Fruit fly (Drosophila melanogaster) whole organism, embryonic: Measurements from ENCODE around the gene CG17744.

Experiments used
- Ada2b ChIP-seq: fragments of 200-800 bp; sonication (Bioruptor generic); IDR thresholded peaks from 2 replicates; pipeline ENCODE4 v1.3.6; 2022; ENCODE audit warnings: missing biosample characterization, missing genetic modification characterization
- BEAF-32 ChIP-seq: fragments of 200-800 bp; sonication (Bioruptor generic); optimal IDR thresholded peaks from 3 replicates; lab custom pipeline; 2017; ENCODE audit warnings: missing biosample characterization, missing genetic modification characterization, mild to moderate bottlenecking, moderate library complexity, missing genetic modification reagents
- Blimp-1 ChIP-seq: fragments of 200-800 bp; sonication (Bioruptor generic); optimal IDR thresholded peaks from 3 replicates; lab custom pipeline; 2018; ENCODE audit warnings: missing biosample characterization, missing genetic modification characterization, mild to moderate bottlenecking, moderate library complexity, missing genetic modification reagents
- CG10565 ChIP-seq: fragments of 200-800 bp; sonication (Bioruptor generic); optimal IDR thresholded peaks from 3 replicates; lab custom pipeline; 2016; ENCODE audit warnings: missing biosample characterization, mild to moderate bottlenecking, missing genetic modification characterization
- CG13624 ChIP-seq: fragments of 200-800 bp; sonication (Bioruptor generic); optimal IDR thresholded peaks from 2 replicates; lab custom pipeline; 2016; ENCODE audit warnings: missing biosample characterization, missing genetic modification characterization
- CG2875 ChIP-seq: fragments of 200-800 bp; sonication (Bioruptor generic); optimal IDR thresholded peaks from 2 replicates; lab custom pipeline; 2017; ENCODE audit warnings: missing biosample characterization, mild to moderate bottlenecking, missing genetic modification characterization, missing genetic modification reagents
- CG31365 ChIP-seq: fragments of 200-800 bp; sonication (Bioruptor generic); optimal IDR thresholded peaks from 2 replicates; lab custom pipeline; 2018; ENCODE audit warnings: missing biosample characterization, mild to moderate bottlenecking, missing genetic modification characterization
- CG33557 ChIP-seq: fragments of 200-800 bp; sonication (Bioruptor generic); optimal IDR thresholded peaks from 2 replicates; lab custom pipeline; 2019; ENCODE audit warnings: missing biosample characterization, mild to moderate bottlenecking, missing genetic modification characterization, moderate library complexity
- CG34376 ChIP-seq: fragments of 200-800 bp; sonication (Bioruptor generic); optimal IDR thresholded peaks from 2 replicates; lab custom pipeline; 2018; ENCODE audit warnings: missing biosample characterization, mild to moderate bottlenecking, missing genetic modification characterization
- CG4360 ChIP-seq: fragments of 200-800 bp; sonication (Bioruptor generic); IDR thresholded peaks from 2 replicates; pipeline ENCODE4 v1.3.6; 2022; ENCODE audit warnings: missing biosample characterization, missing genetic modification characterization
- CG4404 ChIP-seq: fragments of 200-800 bp; sonication (Bioruptor generic); IDR thresholded peaks from 2 replicates; pipeline ENCODE4 v1.3.6; 2022; ENCODE audit warnings: missing biosample characterization, missing genetic modification characterization
- CG4854 ChIP-seq: fragments of 200-800 bp; sonication (Bioruptor generic); optimal IDR thresholded peaks from 2 replicates; lab custom pipeline; 2016; ENCODE audit warnings: missing biosample characterization, missing genetic modification characterization, inconsistent platforms
- CG6254 ChIP-seq: fragments of 200-800 bp; sonication (Bioruptor generic); optimal IDR thresholded peaks from 3 replicates; lab custom pipeline; 2017; ENCODE audit warnings: mild to moderate bottlenecking, missing biosample characterization, missing genetic modification reagents, missing genetic modification characterization
- CG6683 ChIP-seq: fragments of 200-800 bp; sonication (Bioruptor generic); optimal IDR thresholded peaks from 2 replicates; lab custom pipeline; 2017; ENCODE audit warnings: missing biosample characterization, mild to moderate bottlenecking, missing genetic modification characterization, missing genetic modification reagents
- CG6854 ChIP-seq: fragments of 200-800 bp; sonication (Bioruptor generic); optimal IDR thresholded peaks from 3 replicates; lab custom pipeline; 2017; ENCODE audit warnings: missing biosample characterization, mild to moderate bottlenecking, missing genetic modification characterization
- CG9437 ChIP-seq: fragments of 200-800 bp; sonication (Bioruptor generic); optimal IDR thresholded peaks from 2 replicates; lab custom pipeline; 2018; ENCODE audit warnings: missing biosample characterization, mild to moderate bottlenecking, missing genetic modification characterization
- CG9727 ChIP-seq: fragments of 200-800 bp; sonication (Bioruptor generic); optimal IDR thresholded peaks from 3 replicates; lab custom pipeline; 2017; ENCODE audit warnings: missing biosample characterization, mild to moderate bottlenecking, missing genetic modification characterization
- CG9817 ChIP-seq: fragments of 200-800 bp; sonication (Bioruptor generic); optimal IDR thresholded peaks from 2 replicates; lab custom pipeline; 2018; ENCODE audit warnings: missing biosample characterization, mild to moderate bottlenecking, missing genetic modification characterization, moderate library complexity
- CTCF ChIP-seq: fragments of 200-800 bp; sonication (Bioruptor generic); optimal IDR thresholded peaks from 2 replicates; lab custom pipeline; 2017; ENCODE audit warnings: missing biosample characterization, mild to moderate bottlenecking, missing genetic modification characterization, moderate library complexity
- Camta ChIP-seq: fragments of 200-800 bp; sonication (Bioruptor generic); optimal IDR thresholded peaks from 2 replicates; lab custom pipeline; 2016; ENCODE audit warnings: missing biosample characterization, missing genetic modification characterization
- Deaf1 ChIP-seq: fragments of 200-800 bp; optimal IDR thresholded peaks from 3 replicates; lab custom pipeline; 2019; ENCODE audit warnings: missing biosample characterization, mild to moderate bottlenecking, missing genetic modification characterization, moderate library complexity
- ERR ChIP-seq: fragments of 200-800 bp; sonication (Bioruptor generic); optimal IDR thresholded peaks from 2 replicates; lab custom pipeline; 2016; ENCODE audit warnings: missing biosample characterization, missing genetic modification characterization
- HLH3B ChIP-seq: fragments of 200-800 bp; sonication (Bioruptor generic); IDR thresholded peaks from 2 replicates; pipeline ENCODE4 v1.3.6; 2022; ENCODE audit warnings: missing biosample characterization, missing genetic modification characterization
- Hey ChIP-seq: fragments of 200-800 bp; sonication (Bioruptor generic); optimal IDR thresholded peaks from 3 replicates; lab custom pipeline; 2018; ENCODE audit warnings: missing biosample characterization, mild to moderate bottlenecking, missing genetic modification characterization
- Mes4 ChIP-seq: fragments of 200-800 bp; sonication (Bioruptor generic); optimal IDR thresholded peaks from 2 replicates; lab custom pipeline; 2016; ENCODE audit warnings: missing biosample characterization, missing genetic modification characterization
- NC2β ChIP-seq: fragments of 200-800 bp; sonication (Bioruptor generic); optimal IDR thresholded peaks from 2 replicates; lab custom pipeline; 2016; ENCODE audit warnings: missing biosample characterization, missing genetic modification characterization
- Oli ChIP-seq: fragments of 200-800 bp; sonication (Bioruptor generic); optimal IDR thresholded peaks from 2 replicates; lab custom pipeline; 2018; ENCODE audit warnings: missing biosample characterization, mild to moderate bottlenecking, missing genetic modification characterization, moderate library complexity
- Ravus ChIP-seq: fragments of 200-800 bp; sonication (Bioruptor generic); IDR thresholded peaks from 2 replicates; pipeline ENCODE4 v1.3.6; 2022; ENCODE audit warnings: missing biosample characterization, missing genetic modification characterization
- Six4 ChIP-seq: fragments of 200-800 bp; sonication (Bioruptor generic); optimal IDR thresholded peaks from 2 replicates; lab custom pipeline; 2016; ENCODE audit warnings: missing biosample characterization, missing genetic modification characterization
- ase ChIP-seq: fragments of 200-800 bp; sonication (Bioruptor generic); IDR thresholded peaks from 3 replicates; pipeline ENCODE4 v1.3.6; 2022; ENCODE audit warnings: missing biosample characterization, missing genetic modification characterization
- bowl ChIP-seq: fragments of 200-800 bp; sonication (Bioruptor generic); IDR thresholded peaks from 2 replicates; pipeline ENCODE4 v1.3.6; 2022; ENCODE audit warnings: missing biosample characterization, missing genetic modification characterization
- btn ChIP-seq: fragments of 200-800 bp; sonication (Bioruptor generic); optimal IDR thresholded peaks from 2 replicates; lab custom pipeline; 2016; ENCODE audit warnings: missing biosample characterization, missing genetic modification characterization
- chif ChIP-seq, 2 experiments: fragments of 200-800 bp; sonication (Bioruptor generic); optimal IDR thresholded peaks; 3 replicates each; lab custom pipeline; 2016; ENCODE audit warnings: missing biosample characterization in 2 of 2, missing genetic modification characterization in 2 of 2
- crc ChIP-seq: fragments of 200-800 bp; sonication (Bioruptor generic); optimal IDR thresholded peaks from 2 replicates; lab custom pipeline; 2016; ENCODE audit warnings: missing biosample characterization, missing genetic modification characterization
- cwo ChIP-seq: fragments of 200-800 bp; sonication (Bioruptor generic); optimal IDR thresholded peaks from 3 replicates; lab custom pipeline; 2017; ENCODE audit warnings: missing biosample characterization, missing genetic modification characterization, mild to moderate bottlenecking, moderate library complexity, missing genetic modification reagents
- dysf ChIP-seq: fragments of 200-800 bp; sonication (Bioruptor generic); IDR thresholded peaks from 3 replicates; pipeline ENCODE4 v1.3.6; 2022; ENCODE audit warnings: missing biosample characterization, missing genetic modification characterization
- fd96Cb ChIP-seq: fragments of 200-800 bp; sonication (Bioruptor generic); optimal IDR thresholded peaks from 2 replicates; lab custom pipeline; 2018; ENCODE audit warnings: missing biosample characterization, mild to moderate bottlenecking, missing genetic modification characterization, moderate library complexity
- gcm ChIP-seq: fragments of 200-800 bp; sonication (Bioruptor generic); optimal IDR thresholded peaks from 2 replicates; lab custom pipeline; 2019; ENCODE audit warnings: missing biosample characterization, mild to moderate bottlenecking, missing genetic modification characterization, moderate library complexity
- gro ChIP-seq: fragments of 200-800 bp; sonication (Bioruptor generic); optimal IDR thresholded peaks from 2 replicates; lab custom pipeline; 2016; ENCODE audit warnings: missing biosample characterization, missing genetic modification characterization
- gsb-n ChIP-seq: fragments of 200-800 bp; sonication (Bioruptor generic); optimal IDR thresholded peaks from 3 replicates; lab custom pipeline; 2018; ENCODE audit warnings: missing biosample characterization, mild to moderate bottlenecking, missing genetic modification characterization
- gt ChIP-seq: fragments of 200-800 bp; sonication (Bioruptor generic); IDR thresholded peaks from 2 replicates; pipeline ENCODE4 v1.3.6; 2022; ENCODE audit warnings: missing biosample characterization, missing genetic modification characterization
- jumu ChIP-seq: fragments of 200-800 bp; sonication (Bioruptor generic); optimal IDR thresholded peaks from 3 replicates; lab custom pipeline; 2016; ENCODE audit warnings: missing biosample characterization, missing genetic modification characterization
- kah ChIP-seq: fragments of 200-800 bp; sonication (Bioruptor generic); optimal IDR thresholded peaks from 2 replicates; lab custom pipeline; 2018; ENCODE audit warnings: missing biosample characterization, mild to moderate bottlenecking, missing genetic modification characterization
- luna ChIP-seq: fragments of 200-800 bp; sonication (Bioruptor generic); optimal IDR thresholded peaks from 2 replicates; lab custom pipeline; 2016; ENCODE audit warnings: missing biosample characterization, missing genetic modification characterization
- org-1 ChIP-seq: fragments of 200-800 bp; sonication (Bioruptor generic); optimal IDR thresholded peaks from 2 replicates; lab custom pipeline; 2017; ENCODE audit warnings: missing biosample characterization, missing genetic modification characterization
- ro ChIP-seq: fragments of 200-800 bp; sonication (Bioruptor generic); IDR thresholded peaks from 2 replicates; pipeline ENCODE4 v1.3.6; 2022; ENCODE audit warnings: missing biosample characterization, missing genetic modification characterization
- slbo ChIP-seq: fragments of 200-800 bp; sonication (Bioruptor generic); IDR thresholded peaks from 2 replicates; pipeline ENCODE4 v1.3.6; 2022; ENCODE audit warnings: missing biosample characterization, missing genetic modification characterization
- tll ChIP-seq, 2 experiments: fragments of 200-800 bp in 1 of 2; fragments of >200 bp in 1 of 2; sonication (Bioruptor generic) in 1 of 2; optimal IDR thresholded peaks; 2 replicates each; lab custom pipeline; 2017 to 2019; ENCODE audit warnings: missing biosample characterization in 2 of 2, missing genetic modification characterization in 2 of 2, mild to moderate bottlenecking in 1 of 2, moderate library complexity in 1 of 2
- twi ChIP-seq: fragments of 200-800 bp; optimal IDR thresholded peaks from 2 replicates; lab custom pipeline; 2019; ENCODE audit warnings: missing biosample characterization, mild to moderate bottlenecking, missing genetic modification characterization, moderate library complexity
- unc-4 ChIP-seq: fragments of 200-800 bp; sonication (Bioruptor generic); IDR thresholded peaks from 2 replicates; pipeline ENCODE4 v1.3.6; 2022; ENCODE audit warnings: missing biosample characterization, missing genetic modification characterization; ENCODE audit not compliant: partially characterized antibody
- vnd ChIP-seq: fragments of 200-800 bp; sonication (Bioruptor generic); IDR thresholded peaks from 3 replicates; pipeline ENCODE4 v1.3.6; 2022; ENCODE audit warnings: missing biosample characterization, missing genetic modification characterization; ENCODE audit not compliant: partially characterized antibody

The CG17744 gene

dm6 chr3L:6978030-6978683, 48.4 kb downstream of the CG17744 start (continued):
- TF ChIP-seq CG9727 (GFP tag; lab: Kevin White, UChicago): no peak
- no peak for TF ChIP-seq gcm
- TF ChIP-seq luna: no peak
- TF ChIP-seq Ada2b: no peak
- no peak for TF ChIP-seq bowl (GFP tag; lab: Robert Waterston, UW)
- no peak for TF ChIP-seq ro
- no peak for TF ChIP-seq CG2875 (GFP tag; lab: Kevin White, UChicago)
- TF ChIP-seq kah (GFP tag; lab: Kevin White, UChicago): no peak
- no peak for TF ChIP-seq twi
- TF ChIP-seq org-1 (GFP tag; lab: Kevin White, UChicago): no peak
- no peak for TF ChIP-seq CG10565
- TF ChIP-seq CG6254 (GFP tag; lab: Kevin White, UChicago): no peak
- TF ChIP-seq CG13624 (GFP tag; lab: Kevin White, UChicago): no peak
- TF ChIP-seq Blimp-1 (GFP tag; lab: Kevin White, UChicago): no peak
- TF ChIP-seq chif (GFP tag; optimal IDR thresholded peaks at IDR 0.05; lab: Kevin White, UChicago): no peak
- TF ChIP-seq gsb-n (tag; lab: Kevin White, UChicago): no peak
- no peak for TF ChIP-seq cwo (GFP tag; lab: Kevin White, UChicago)
- no peak for TF ChIP-seq vnd (GFP tag; lab: Robert Waterston, UW)
- TF ChIP-seq CG6683: no peak
- TF ChIP-seq BEAF-32 (GFP tag; lab: Kevin White, UChicago): no peak
- no peak for TF ChIP-seq Ravus
- TF ChIP-seq CG4404: peak; percentile 44; the same call in 1 of the 2 replicates
- TF ChIP-seq crc (GFP tag; lab: Kevin White, UChicago): no peak
- TF ChIP-seq Deaf1 (tag; lab: Kevin White, UChicago): no peak
- TF ChIP-seq ERR (GFP tag; lab: Kevin White, UChicago): no peak
- peak; percentile 31 for TF ChIP-seq Oli
- TF ChIP-seq CG33557 (GFP tag; lab: Kevin White, UChicago): peak; percentile 16
- no peak for TF ChIP-seq CG34376
- no peak for TF ChIP-seq slbo (GFP tag; lab: Robert Waterston, UW)
- peak; percentile 23 for TF ChIP-seq jumu (GFP tag; lab: Kevin White, UChicago)
- no peak for TF ChIP-seq CG9437 (GFP tag; lab: Kevin White, UChicago)
- no peak for TF ChIP-seq HLH3B (GFP tag; lab: Robert Waterston, UW)
- TF ChIP-seq CTCF (GFP tag; lab: Kevin White, UChicago): no peak
- no peak for TF ChIP-seq Camta (GFP tag; lab: Kevin White, UChicago)
- TF ChIP-seq gt (GFP tag; lab: Robert Waterston, UW): no peak
- TF ChIP-seq CG31365: no peak
- no peak for TF ChIP-seq Hey (tag; lab: Kevin White, UChicago)
- no peak for TF ChIP-seq Mes4 (GFP tag; lab: Kevin White, UChicago)
- TF ChIP-seq ase (GFP tag; lab: Robert Waterston, UW): no peak
- TF ChIP-seq tll (GFP tag; optimal IDR thresholded peaks at IDR 0.05; lab: Kevin White, UChicago): no peak
- TF ChIP-seq CG4854: no peak
- TF ChIP-seq unc-4 (GFP tag; lab: Robert Waterston, UW): no peak
- 0 out of 3 replicates have a peak, but pooled peaks have one; percentile 29 for TF ChIP-seq dysf (GFP tag; lab: Robert Waterston, UW)
- no peak for TF ChIP-seq CG4360 (GFP tag; lab: Robert Waterston, UW)
- TF ChIP-seq NC2β (GFP tag; lab: Kevin White, UChicago): no peak
- TF ChIP-seq CG6854 (GFP tag; lab: Kevin White, UChicago): no peak
- peak; percentile 18 for TF ChIP-seq fd96Cb (tag; lab: Kevin White, UChicago)
- TF ChIP-seq gro (GFP tag; lab: Kevin White, UChicago): no peak
- TF ChIP-seq Six4 (GFP tag; lab: Kevin White, UChicago): no peak
- TF ChIP-seq btn: no peak
- TF ChIP-seq CG9817 (tag; lab: Kevin White, UChicago): no peak
